Fruit fly (Drosophila melanogaster) whole organism, adult: ENCODE results near the gene Dpm2.

Source experiments
- CG11617 ChIP-seq: fragments of 200-800 bp; sonication (Bioruptor generic); optimal IDR thresholded peaks from 2 replicates; lab custom pipeline; 2017; ENCODE audit warnings: mild to moderate bottlenecking, missing biosample characterization, missing genetic modification reagents, missing genetic modification characterization
- CG12768 ChIP-seq: fragments of 200-800 bp; sonication (Bioruptor generic); optimal IDR thresholded peaks from 2 replicates; lab custom pipeline; 2017; ENCODE audit warnings: missing biosample characterization, missing genetic modification characterization, mild to moderate bottlenecking, moderate library complexity, missing genetic modification reagents
- CG14711 ChIP-seq: fragments of 200-800 bp; sonication (Bioruptor generic); optimal IDR thresholded peaks from 2 replicates; lab custom pipeline; 2018; ENCODE audit warnings: missing biosample characterization, mild to moderate bottlenecking, missing genetic modification characterization, moderate library complexity
- CG1620 ChIP-seq: fragments of 200-800 bp; sonication (Bioruptor generic); optimal IDR thresholded peaks from 2 replicates; lab custom pipeline; 2016; ENCODE audit warnings: missing biosample characterization, missing genetic modification characterization
- CG33017 ChIP-seq: fragments of 200-800 bp; sonication (Bioruptor generic); optimal IDR thresholded peaks from 2 replicates; lab custom pipeline; 2018; ENCODE audit warnings: missing biosample characterization, mild to moderate bottlenecking, missing genetic modification characterization, moderate library complexity
- CG5204 ChIP-seq: fragments of 200-800 bp; sonication (Bioruptor generic); optimal IDR thresholded peaks from 2 replicates; lab custom pipeline; 2016; ENCODE audit warnings: missing biosample characterization, missing genetic modification characterization
- CG7045 ChIP-seq: fragments of 200-800 bp; sonication (Bioruptor generic); optimal IDR thresholded peaks from 2 replicates; lab custom pipeline; 2017; ENCODE audit warnings: missing biosample characterization, mild to moderate bottlenecking, missing genetic modification characterization
- CG7101 ChIP-seq: fragments of 200-800 bp; sonication (Bioruptor generic); optimal IDR thresholded peaks from 2 replicates; lab custom pipeline; 2018; ENCODE audit warnings: missing biosample characterization, mild to moderate bottlenecking, missing genetic modification characterization, moderate library complexity
- Clk ChIP-seq: fragments of 200-800 bp; sonication (Bioruptor generic); optimal IDR thresholded peaks from 2 replicates; lab custom pipeline; 2017; ENCODE audit warnings: missing biosample characterization, missing genetic modification characterization
- Crg-1 ChIP-seq: fragments of 200-800 bp; sonication (Bioruptor generic); optimal IDR thresholded peaks from 2 replicates; lab custom pipeline; 2016; ENCODE audit warnings: missing biosample characterization, missing genetic modification characterization
- Hr96 ChIP-seq: fragments of 200-800 bp; sonication (Bioruptor generic); optimal IDR thresholded peaks from 2 replicates; lab custom pipeline; 2016; ENCODE audit warnings: missing biosample characterization, missing genetic modification characterization
- Mnt ChIP-seq: fragments of 200-800 bp; sonication (Bioruptor generic); optimal IDR thresholded peaks from 2 replicates; lab custom pipeline; 2016; ENCODE audit warnings: missing biosample characterization, mild to moderate bottlenecking, missing genetic modification characterization
- bab1 ChIP-seq: fragments of 200-800 bp; sonication (Bioruptor generic); optimal IDR thresholded peaks from 3 replicates; lab custom pipeline; 2019; ENCODE audit warnings: missing biosample characterization, mild to moderate bottlenecking, missing genetic modification characterization, moderate library complexity
- cic ChIP-seq: fragments of 200-800 bp; sonication (Bioruptor generic); optimal IDR thresholded peaks from 2 replicates; lab custom pipeline; 2017; ENCODE audit warnings: missing biosample characterization, mild to moderate bottlenecking, missing genetic modification characterization, moderate library complexity
- cnc ChIP-seq, 2 experiments: fragments of >200 bp; optimal IDR thresholded peaks; 2 replicates each; lab custom pipeline; 2017
- kay ChIP-seq: fragments of 200-800 bp; sonication (Bioruptor generic); peaks from one replicate; lab custom pipeline; 2016; ENCODE audit warnings: missing biosample characterization, missing genetic modification characterization, borderline replicate concordance
- ovo ChIP-seq: fragments of 200-800 bp; sonication (Bioruptor generic); optimal IDR thresholded peaks from 2 replicates; lab custom pipeline; 2016; ENCODE audit warnings: missing biosample characterization, missing genetic modification characterization
- pad ChIP-seq: fragments of 200-800 bp; sonication (Bioruptor generic); optimal IDR thresholded peaks from 3 replicates; lab custom pipeline; 2017; ENCODE audit warnings: missing biosample characterization, missing genetic modification characterization, mild to moderate bottlenecking, moderate library complexity, missing genetic modification reagents
- tj ChIP-seq: fragments of 200-800 bp; sonication (Bioruptor generic); optimal IDR thresholded peaks from 3 replicates; lab custom pipeline; 2017; ENCODE audit warnings: missing biosample characterization, mild to moderate bottlenecking, missing genetic modification characterization, moderate library complexity
- toe ChIP-seq: fragments of 200-800 bp; sonication (Bioruptor generic); optimal IDR thresholded peaks from 2 replicates; lab custom pipeline; 2016; ENCODE audit warnings: missing biosample characterization, missing genetic modification characterization

Dpm2 gene

DNA sequence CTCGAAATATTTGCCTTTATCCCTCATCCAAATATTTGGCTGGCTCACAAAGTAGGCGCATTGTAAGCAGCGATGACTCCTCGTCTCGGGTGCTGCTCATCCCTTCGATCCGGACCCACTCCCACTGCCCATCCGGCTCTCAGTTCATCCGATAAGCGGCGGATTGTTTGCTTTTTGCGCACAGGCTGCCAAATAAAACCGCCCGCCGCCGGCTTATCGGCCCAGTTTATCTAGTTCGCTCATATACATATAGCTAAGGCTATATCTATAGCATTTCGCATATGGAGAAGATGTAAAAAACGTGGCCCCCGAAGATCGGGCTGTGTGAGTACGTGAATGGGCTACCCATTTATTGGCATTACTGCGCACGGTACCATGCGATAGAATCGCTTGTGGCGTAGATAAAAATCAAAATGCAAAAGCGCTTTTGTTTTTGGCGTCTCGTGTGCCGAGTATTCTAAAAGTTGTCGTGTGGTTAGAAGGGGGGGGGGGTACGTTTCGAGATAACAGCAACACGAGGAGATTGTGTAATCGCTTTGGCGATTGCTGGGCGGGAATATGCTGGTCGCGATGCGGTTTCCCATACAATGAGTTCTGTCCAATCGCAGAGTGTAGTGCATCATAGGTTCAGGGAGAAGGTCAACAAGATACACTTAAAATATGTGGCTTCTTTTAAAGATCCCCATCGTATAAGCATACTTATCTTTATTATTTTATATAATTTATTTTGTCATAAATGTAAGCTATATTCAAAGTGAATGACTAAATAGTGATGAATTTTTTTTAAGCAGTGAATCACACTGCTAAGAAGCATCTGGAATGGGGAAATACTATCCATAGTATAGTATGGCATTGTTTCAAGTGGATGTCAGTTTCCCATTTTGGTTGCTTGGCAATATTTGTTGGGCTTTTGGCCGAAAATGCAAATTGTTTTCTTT lies 10.4 kb upstream of the Dpm2 start:
- TF ChIP-seq cic (GFP tag; lab: Kevin White, UChicago): peak; percentile 94
- peak; percentile 69 for TF ChIP-seq kay
- peak; percentile 3 for TF ChIP-seq CG11617
- TF ChIP-seq Clk: no peak
- peak; percentile 17 for TF ChIP-seq Crg-1
- TF ChIP-seq CG1620 (GFP tag; lab: Kevin White, UChicago): no peak
- TF ChIP-seq CG12768 (GFP tag; lab: Kevin White, UChicago): peak; percentile 23
- TF ChIP-seq CG7101: no peak
- TF ChIP-seq Hr96 (GFP tag; lab: Kevin White, UChicago): no peak
- TF ChIP-seq Mnt (GFP tag; lab: Kevin White, UChicago): peak; percentile 98
- TF ChIP-seq pad (GFP tag; lab: Kevin White, UChicago): no peak
- TF ChIP-seq tj (GFP tag; lab: Kevin White, UChicago): peak; percentile 59

DNA sequence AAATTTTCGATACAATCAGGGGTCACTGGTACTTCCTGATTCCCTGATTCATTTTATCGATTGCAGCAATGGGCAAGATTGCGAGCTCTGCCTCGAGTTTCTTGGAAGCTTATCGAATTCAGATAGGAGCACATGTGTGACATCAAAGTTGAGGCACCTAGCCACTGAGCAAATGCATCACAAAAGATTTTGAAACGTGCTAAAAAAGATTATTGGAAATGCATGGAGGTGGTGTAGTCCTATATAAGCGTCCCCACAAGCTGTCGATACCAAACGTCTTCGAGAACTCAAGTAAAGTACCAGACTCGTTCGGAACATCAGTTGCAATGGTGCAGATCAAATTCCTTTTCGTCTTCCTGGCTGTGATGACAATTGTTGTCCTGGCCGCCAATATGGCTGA lies 5.3 kb upstream of the Dpm2 start, which contains the start of gene Drsl2:
Drsl2 (plus strand) TSS at position 301 of the 400 bp plus-strand sequence.
- TF ChIP-seq CG14711 (tag; lab: Kevin White, UChicago): no peak
- no peak for TF ChIP-seq CG12768 (GFP tag; lab: Kevin White, UChicago)
- no peak for TF ChIP-seq Clk
- no peak for TF ChIP-seq ovo (GFP tag; lab: Kevin White, UChicago)
- TF ChIP-seq kay: no peak
- TF ChIP-seq Mnt (GFP tag; lab: Kevin White, UChicago): no peak
- no peak for TF ChIP-seq Crg-1
- no peak for TF ChIP-seq cic (GFP tag; lab: Kevin White, UChicago)
- no peak for TF ChIP-seq cnc (optimal IDR thresholded peaks at IDR 0.05; lab: Kevin White, UChicago)
- TF ChIP-seq tj (GFP tag; lab: Kevin White, UChicago): no peak
- TF ChIP-seq toe: no peak
- TF ChIP-seq CG5204 (GFP tag; lab: Kevin White, UChicago): no peak

DNA sequence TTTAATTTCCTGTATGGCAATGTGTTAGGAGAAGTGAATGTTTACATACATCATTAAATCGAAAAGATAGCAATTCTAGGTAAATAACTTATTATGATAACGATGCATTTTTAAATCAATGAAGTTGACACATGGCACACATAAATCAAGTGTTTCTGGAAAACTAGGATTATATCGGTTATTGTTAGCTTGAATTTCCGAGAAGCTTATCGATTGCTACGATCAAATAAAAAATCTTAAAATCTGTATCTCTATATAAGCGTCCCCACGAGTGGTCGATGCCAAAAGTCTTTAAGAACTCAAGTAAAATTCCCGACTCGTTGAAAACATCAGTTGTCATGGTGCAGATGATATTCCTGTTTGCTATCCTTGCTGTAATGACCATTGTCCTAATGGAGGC lies 4.7 kb upstream of the Dpm2 start, which contains the start of gene Drsl3:
Drsl3 (plus strand) TSS at position 301 of the 400 bp plus-strand sequence.
- TF ChIP-seq CG12768 (GFP tag; lab: Kevin White, UChicago) (no peak), Crg-1 (no peak), toe (no peak), CG14711 (tag; lab: Kevin White, UChicago) (no peak), Hr96 (GFP tag; lab: Kevin White, UChicago) (no peak), cnc (optimal IDR thresholded peaks at IDR 0.05; lab: Kevin White, UChicago) (no peak), CG7101 (no peak), Clk (no peak), tj (GFP tag; lab: Kevin White, UChicago) (no peak), CG11617 (no peak), bab1 (no peak), Mnt (GFP tag; lab: Kevin White, UChicago) (no peak)

DNA sequence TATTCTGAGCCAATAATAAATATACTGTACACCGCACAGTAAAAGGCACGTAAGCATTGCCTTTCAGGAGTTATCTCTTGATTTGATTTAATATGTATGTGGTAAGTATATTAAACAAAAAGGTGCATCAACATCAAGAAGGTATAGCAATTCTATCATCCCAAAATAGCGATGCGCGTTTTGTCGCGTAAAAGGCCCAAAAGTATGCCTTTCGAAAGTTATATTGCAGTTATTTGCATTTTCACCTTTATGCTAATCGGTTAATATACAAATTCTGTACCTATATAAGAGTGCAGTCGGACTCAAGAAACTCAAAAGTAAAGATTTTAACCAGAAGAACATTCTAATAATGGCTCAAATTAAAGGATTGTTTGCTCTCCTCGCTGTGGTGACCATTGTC lies 4.1 kb upstream of the Dpm2 start, which contains the start of gene Drsl4:
Drsl4 (plus strand) TSS at position 333 of the 400 bp plus-strand sequence.
- TF ChIP-seq toe (no peak), bab1 (peak; percentile 22), tj (GFP tag; lab: Kevin White, UChicago) (no peak), CG12768 (GFP tag; lab: Kevin White, UChicago) (no peak)

DNA sequence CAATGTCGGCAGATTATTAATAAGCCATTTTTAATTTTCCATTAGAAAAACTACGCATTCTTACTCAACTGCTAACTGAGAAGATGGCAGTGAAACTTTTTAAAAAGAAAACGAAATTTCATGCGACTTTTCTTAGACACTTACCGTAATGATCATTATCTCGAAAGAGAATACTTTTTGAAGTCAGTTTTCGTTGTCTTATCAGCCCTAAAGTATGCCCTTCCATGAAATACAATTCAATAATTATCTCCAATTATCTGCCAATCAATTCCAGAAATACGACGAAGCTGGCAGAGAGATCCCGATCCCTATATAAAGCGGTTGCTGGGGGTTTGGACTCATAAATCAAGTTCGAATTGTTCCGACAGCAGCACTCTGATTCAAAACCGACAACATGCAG lies 2.9 kb upstream of the Dpm2 start, which contains the start of gene Drsl5:
Drsl5 (plus strand) TSS at position 341 of the 400 bp plus-strand sequence.
- TF ChIP-seq CG5204 (GFP tag; lab: Kevin White, UChicago): no peak
- no peak for TF ChIP-seq Clk
- TF ChIP-seq tj (GFP tag; lab: Kevin White, UChicago): no peak
- TF ChIP-seq kay: no peak
- no peak for TF ChIP-seq CG33017
- TF ChIP-seq Hr96 (GFP tag; lab: Kevin White, UChicago): no peak
- no peak for TF ChIP-seq Crg-1
- no peak for TF ChIP-seq CG1620 (GFP tag; lab: Kevin White, UChicago)
- TF ChIP-seq ovo (GFP tag; lab: Kevin White, UChicago): no peak
- no peak for TF ChIP-seq CG7045 (GFP tag; lab: Kevin White, UChicago)
- TF ChIP-seq pad (GFP tag; lab: Kevin White, UChicago): no peak
- TF ChIP-seq Mnt (GFP tag; lab: Kevin White, UChicago): no peak
- TF ChIP-seq toe: no peak
- TF ChIP-seq bab1: no peak
- TF ChIP-seq cnc (optimal IDR thresholded peaks at IDR 0.05; lab: Kevin White, UChicago): no peak
- no peak for TF ChIP-seq CG7101
- no peak for TF ChIP-seq CG14711 (tag; lab: Kevin White, UChicago)
- no peak for TF ChIP-seq cic (GFP tag; lab: Kevin White, UChicago)

DNA sequence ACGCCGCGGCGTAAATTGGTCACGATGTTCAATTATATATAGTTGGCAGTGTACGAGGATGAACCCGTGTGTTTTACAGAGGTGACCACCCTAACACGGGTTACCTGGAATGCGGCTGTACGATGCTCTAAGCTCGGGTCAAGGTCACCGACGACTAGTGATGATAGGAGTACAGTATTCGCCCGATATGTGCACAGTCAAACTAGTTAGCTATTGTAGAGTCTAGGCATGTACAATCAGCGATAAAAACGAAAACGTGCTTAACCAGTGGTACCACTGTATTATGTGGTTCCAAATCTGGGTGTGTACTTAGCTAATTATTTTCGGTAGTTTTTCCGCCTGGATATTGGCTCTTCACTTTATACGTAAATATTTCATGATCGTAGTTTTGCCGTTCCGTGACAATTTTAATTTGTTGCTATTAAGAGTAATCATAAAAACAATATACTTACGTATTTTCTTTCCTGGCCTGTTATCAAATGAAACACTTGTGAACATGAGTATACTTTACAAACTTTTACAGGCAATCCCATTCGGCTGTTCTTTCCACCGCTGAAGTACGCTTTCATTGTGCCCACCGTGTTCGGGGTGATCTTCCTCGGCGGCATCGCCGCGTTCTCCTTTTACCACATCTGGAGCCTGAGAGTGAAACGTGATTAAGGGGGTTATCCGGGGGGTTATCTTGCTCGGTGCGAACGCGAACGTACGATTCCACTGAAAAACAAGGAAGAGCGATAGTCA lies 807 bp downstream of the Dpm2 start:
- TF ChIP-seq Hr96 (GFP tag; lab: Kevin White, UChicago) (peak; percentile 5), CG1620 (GFP tag; lab: Kevin White, UChicago) (no peak), CG11617 (no peak), CG5204 (GFP tag; lab: Kevin White, UChicago) (no peak), ovo (GFP tag; lab: Kevin White, UChicago) (no peak), bab1 (peak; percentile 37), CG12768 (GFP tag; lab: Kevin White, UChicago) (peak; percentile 34), Clk (peak; percentile 35), cic (GFP tag; lab: Kevin White, UChicago) (peak; percentile 75), CG33017 (peak; percentile 48), Crg-1 (peak; percentile 5), cnc (optimal IDR thresholded peaks at IDR 0.05; lab: Kevin White, UChicago) (peak in 1 of 2 experiments; percentile 4), CG7101 (peak; percentile 55), pad (GFP tag; lab: Kevin White, UChicago) (no peak), toe (peak; percentile 0), CG7045 (GFP tag; lab: Kevin White, UChicago) (no peak)
